Worm (Caenorhabditis elegans) whole organism, L4 larva: ENCODE data around the gene ZK938.3.

ENCODE experiments used
- F10B5.3 ChIP-seq: sonication (generic microtip); optimal IDR thresholded peaks from 2 replicates; lab custom pipeline; 2016; ENCODE audit warnings: mild to moderate bottlenecking, missing genetic modification characterization, missing compliant biosample characterization
- Y105C5A.15 ChIP-seq: fragments of 200-800 bp; sonication (Bioruptor generic); IDR thresholded peaks from 2 replicates; pipeline ENCODE4 v1.3.6; 2022; ENCODE audit warnings: missing genetic modification characterization, missing compliant biosample characterization
- Y48G9A.11 ChIP-seq: fragments of 200-800 bp; sonication (Bioruptor generic); IDR thresholded peaks from 2 replicates; pipeline ENCODE4 v1.3.6; 2022; ENCODE audit warnings: missing genetic modification reagents, missing genetic modification characterization, missing compliant biosample characterization
- aha-1 ChIP-seq: fragments of 150-350 bp; peaks from one replicate; lab custom pipeline; 2014; ENCODE audit warnings: missing biosample characterization, missing genetic modification characterization
- aly-2 ChIP-seq: sonication (generic microtip); optimal IDR thresholded peaks from 2 replicates; lab custom pipeline; 2018; ENCODE audit warnings: missing biosample characterization, missing genetic modification characterization
- ama-1 ChIP-seq: fragments of 150-350 bp; optimal IDR thresholded peaks from 2 replicates; lab custom pipeline; 2014; ENCODE audit warnings: inconsistent platforms, mixed read lengths
- ceh-62 ChIP-seq: sonication (generic microtip); optimal IDR thresholded peaks from 2 replicates; lab custom pipeline; 2017; ENCODE audit warnings: missing biosample characterization, missing genetic modification characterization
- ceh-82 ChIP-seq: sonication (generic microtip); optimal IDR thresholded peaks from 2 replicates; lab custom pipeline; 2017; ENCODE audit warnings: missing biosample characterization, missing genetic modification characterization
- daf-12 ChIP-seq: fragments of 150-350 bp; optimal IDR thresholded peaks from 2 replicates; lab custom pipeline; 2014; ENCODE audit warnings: missing biosample characterization, missing genetic modification reagents, missing genetic modification characterization
- daf-16 ChIP-seq, 3 experiments: sonication (generic microtip); optimal IDR thresholded peaks; 2 replicates each; lab custom pipeline; 2016 to 2017; ENCODE audit warnings: missing genetic modification characterization in 3 of 3, missing genetic modification reagents in 3 of 3, mild to moderate bottlenecking in 2 of 3, missing compliant biosample characterization in 2 of 3, missing biosample characterization in 1 of 3, moderate library complexity in 1 of 3
- daf-19 ChIP-seq: fragments of 200-800 bp; sonication (Bioruptor generic); conservative IDR thresholded peaks from 2 replicates; pipeline ENCODE4 v1.3.6; 2022; ENCODE audit warnings: missing genetic modification characterization, missing compliant biosample characterization
- daf-8 ChIP-seq: fragments of 200-800 bp; sonication (Bioruptor generic); IDR thresholded peaks from 2 replicates; pipeline ENCODE4 v1.3.6; 2022; ENCODE audit warnings: missing genetic modification characterization, missing compliant biosample characterization
- dmd-6 ChIP-seq: fragments of 200-800 bp; sonication (Bioruptor generic); IDR thresholded peaks from 2 replicates; pipeline ENCODE4 v1.3.6; 2022; ENCODE audit warnings: missing genetic modification reagents, missing genetic modification characterization, missing compliant biosample characterization
- dmd-9 ChIP-seq: fragments of 200-800 bp; sonication (Bioruptor generic); IDR thresholded peaks from 2 replicates; pipeline ENCODE4 v1.3.6; 2022; ENCODE audit warnings: missing genetic modification reagents, missing genetic modification characterization, missing compliant biosample characterization
- egl-27 ChIP-seq: sonication (generic microtip); optimal IDR thresholded peaks from 3 replicates; lab custom pipeline; 2017; ENCODE audit warnings: missing biosample characterization, missing genetic modification reagents, missing genetic modification characterization
- fos-1 ChIP-seq: fragments of 150-350 bp; optimal IDR thresholded peaks from 2 replicates; lab custom pipeline; 2014; ENCODE audit warnings: missing biosample characterization, missing genetic modification characterization
- hif-1 ChIP-seq, 2 experiments: sonication (generic microtip); optimal IDR thresholded peaks; 2 replicates each; lab custom pipeline; 2016 to 2017; ENCODE audit warnings: missing compliant biosample characterization in 2 of 2, missing genetic modification characterization in 2 of 2, missing genetic modification reagents in 2 of 2, missing genotype in 2 of 2, mild to moderate bottlenecking in 1 of 2
- hlh-11 ChIP-seq: fragments of 200-800 bp; sonication (Bioruptor generic); optimal IDR thresholded peaks from 2 replicates; lab custom pipeline; 2018; ENCODE audit warnings: mild to moderate bottlenecking, missing genetic modification characterization, missing compliant biosample characterization
- hlh-30 ChIP-seq: sonication (generic microtip); optimal IDR thresholded peaks from 2 replicates; lab custom pipeline; 2017; ENCODE audit warnings: antibody characterized with exemption, mild to moderate bottlenecking, missing genetic modification characterization, missing compliant biosample characterization; ENCODE audit not compliant: insufficient read depth
- lin-1 ChIP-seq: fragments of 200-800 bp; sonication (Bioruptor generic); IDR thresholded peaks from 2 replicates; pipeline ENCODE4 v1.3.6; 2022; ENCODE audit warnings: missing genetic modification reagents, missing genetic modification characterization, missing compliant biosample characterization
- lin-13 ChIP-seq: fragments of 150-350 bp; optimal IDR thresholded peaks from 2 replicates; lab custom pipeline; 2014; ENCODE audit warnings: missing biosample characterization, missing genetic modification reagents, missing genetic modification characterization
- lir-3 ChIP-seq: sonication (generic microtip); optimal IDR thresholded peaks from 2 replicates; lab custom pipeline; 2016; ENCODE audit warnings: mild to moderate bottlenecking, missing genetic modification characterization, missing compliant biosample characterization
- mdt-29 ChIP-seq: fragments of 200-800 bp; sonication (Bioruptor generic); IDR thresholded peaks from 2 replicates; pipeline ENCODE4 v1.3.6; 2022; ENCODE audit warnings: missing genetic modification reagents, missing genetic modification characterization, missing compliant biosample characterization
- mes-2 ChIP-seq: sonication (generic microtip); optimal IDR thresholded peaks from 2 replicates; lab custom pipeline; 2016; ENCODE audit warnings: missing genotype, mild to moderate bottlenecking, missing genetic modification characterization, missing compliant biosample characterization; ENCODE audit not compliant: poor library complexity, severe bottlenecking
- nhr-10 ChIP-seq: fragments of 150-350 bp; optimal IDR thresholded peaks from 2 replicates; lab custom pipeline; 2014; ENCODE audit warnings: missing biosample characterization, missing genetic modification characterization
- nhr-102 ChIP-seq: sonication (generic microtip); optimal IDR thresholded peaks from 2 replicates; lab custom pipeline; 2016; ENCODE audit warnings: mild to moderate bottlenecking, missing genetic modification characterization, moderate library complexity, missing compliant biosample characterization
- nhr-237 ChIP-seq: sonication (generic microtip); optimal IDR thresholded peaks from 2 replicates; lab custom pipeline; 2017; ENCODE audit warnings: missing biosample characterization, missing genetic modification characterization
- nhr-25 ChIP-seq: sonication (generic microtip); optimal IDR thresholded peaks from 2 replicates; lab custom pipeline; 2017; ENCODE audit warnings: missing genetic modification characterization, mild to moderate bottlenecking, missing compliant biosample characterization, antibody characterized with exemption, moderate library complexity, borderline replicate concordance; ENCODE audit not compliant: insufficient read depth
- nhr-42 ChIP-seq: fragments of 200-800 bp; sonication (Bioruptor generic); IDR thresholded peaks from 2 replicates; pipeline ENCODE4 v1.3.6; 2022; ENCODE audit warnings: missing genetic modification characterization, missing compliant biosample characterization
- php-3 ChIP-seq: fragments of 200-800 bp; sonication (Bioruptor generic); IDR thresholded peaks from 2 replicates; pipeline ENCODE4 v1.3.6; 2022; ENCODE audit warnings: missing genetic modification reagents, missing genetic modification characterization, missing compliant biosample characterization
- pqm-1 ChIP-seq: sonication (generic microtip); optimal IDR thresholded peaks from 2 replicates; lab custom pipeline; 2017; ENCODE audit warnings: missing biosample characterization, missing genetic modification characterization
- sdz-12 ChIP-seq: fragments of 200-800 bp; sonication (Bioruptor generic); optimal IDR thresholded peaks from 2 replicates; lab custom pipeline; 2018; ENCODE audit warnings: mild to moderate bottlenecking, missing genetic modification characterization, missing compliant biosample characterization
- snpc-1.2 ChIP-seq: fragments of 200-800 bp; sonication (Bioruptor generic); IDR thresholded peaks from 2 replicates; pipeline ENCODE4 v1.3.6; 2022; ENCODE audit warnings: missing genetic modification reagents, missing genetic modification characterization, missing compliant biosample characterization
- spr-1 ChIP-seq: sonication (generic microtip); optimal IDR thresholded peaks from 2 replicates; lab custom pipeline; 2016; ENCODE audit warnings: mild to moderate bottlenecking, missing genetic modification characterization, missing compliant biosample characterization
- tra-1 ChIP-seq: fragments of 200-800 bp; sonication (Bioruptor generic); IDR thresholded peaks from 2 replicates; pipeline ENCODE4 v1.3.6; 2022; ENCODE audit warnings: missing genetic modification reagents, missing genetic modification characterization, missing compliant biosample characterization
- unc-130 ChIP-seq: sonication (generic microtip); optimal IDR thresholded peaks from 2 replicates; lab custom pipeline; 2016; ENCODE audit warnings: missing genetic modification reagents, missing genetic modification characterization, missing compliant biosample characterization
- unc-39 ChIP-seq: sonication (generic microtip); optimal IDR thresholded peaks from 2 replicates; lab custom pipeline; 2017; ENCODE audit warnings: missing biosample characterization, missing genetic modification characterization
- unc-62 ChIP-seq, 3 experiments: fragments of 150-350 bp in 1 of 3; sonication (generic microtip); optimal IDR thresholded peaks in 2 of 3; peaks in 1 of 3; 1 replicate in 1 of 3; 2 replicates in 2 of 3; lab custom pipeline; 2014 to 2017; ENCODE audit warnings: missing biosample characterization in 3 of 3, missing genetic modification characterization in 3 of 3, missing genetic modification reagents in 3 of 3, missing genotype in 1 of 3
- vab-7 ChIP-seq: fragments of 200-800 bp; sonication (Bioruptor generic); IDR thresholded peaks from 2 replicates; pipeline ENCODE4 v1.3.6; 2022; ENCODE audit warnings: missing genetic modification reagents, missing genetic modification characterization, missing compliant biosample characterization
- zip-11 ChIP-seq: fragments of 200-800 bp; sonication (Bioruptor generic); IDR thresholded peaks from 2 replicates; pipeline ENCODE4 v1.3.6; 2022; ENCODE audit warnings: missing genetic modification characterization, missing compliant biosample characterization
- ztf-11 ChIP-seq: fragments of 150-350 bp; optimal IDR thresholded peaks from 2 replicates; lab custom pipeline; 2014; ENCODE audit warnings: missing biosample characterization, missing genetic modification characterization

ZK938.3 gene

DNA sequence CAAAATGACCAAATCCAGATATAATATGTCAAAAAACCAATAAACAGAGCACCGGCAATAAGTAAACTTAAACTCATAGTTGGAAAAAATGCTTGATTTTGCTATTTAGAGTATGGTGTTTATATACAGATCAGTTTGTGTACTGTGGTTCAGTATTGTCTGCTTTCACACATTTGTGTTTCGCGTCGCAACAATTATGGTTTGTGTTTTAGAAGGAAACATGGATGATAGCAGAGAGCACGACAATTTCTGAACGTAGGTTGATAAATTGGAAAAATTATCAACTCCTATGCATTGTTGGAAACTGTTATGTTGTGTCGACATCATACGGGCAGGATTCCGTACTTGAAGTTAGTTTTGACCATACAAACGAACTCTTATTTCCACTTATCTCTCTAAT, 36.1 kb downstream of the ZK938.3 start, which contains the start of gene cyp-13A4 (continued):
- TF ChIP-seq fos-1 (tag; lab: Kevin White, UChicago) (no peak), pqm-1 (tag; lab: Kevin White, UChicago) (peak; percentile 33), vab-7 (no peak), php-3 (GFP tag; lab: Robert Waterston, UW) (no peak), unc-62 (GFP tag; optimal IDR thresholded peaks at IDR 0.05 in 1 of 2; lab: Kevin White, UChicago) (peak in 1 of 2 experiments; percentile 29), unc-62 (tag; optimal IDR thresholded peaks at IDR 0.05; lab: Kevin White, UChicago) (no peak), dmd-6 (GFP tag; lab: Robert Waterston, UW) (peak; percentile 78), lin-13 (GFP tag; lab: Kevin White, UChicago) (no peak), aly-2 (tag; lab: Kevin White, UChicago) (no peak), zip-11 (no peak), F10B5.3 (tag; lab: Kevin White, UChicago) (no peak), hlh-11 (tag; lab: Kevin White, UChicago) (peak; percentile 3), nhr-10 (tag; lab: Kevin White, UChicago) (no peak), Y105C5A.15 (no peak), egl-27 (tag; lab: Kevin White, UChicago) (no peak), lin-1 (GFP tag; lab: Robert Waterston, UW) (no peak), mes-2 (tag; lab: Kevin White, UChicago) (no peak), sdz-12 (GFP tag; lab: Kevin White, UChicago) (no peak), daf-8 (GFP tag; lab: Robert Waterston, UW) (no peak), hlh-30 (tag; lab: Kevin White, UChicago) (no peak), dmd-9 (GFP tag; lab: Robert Waterston, UW) (no peak), unc-39 (tag; lab: Kevin White, UChicago) (no peak), nhr-42 (GFP tag; lab: Robert Waterston, UW) (no peak), daf-16 (GFP tag; optimal IDR thresholded peaks at IDR 0.05; lab: Kevin White, UChicago) (no peak), daf-16 (tag; optimal IDR thresholded peaks at IDR 0.05; lab: Kevin White, UChicago) (peak; percentile 25), ceh-82 (tag; lab: Kevin White, UChicago) (no peak), nhr-25 (tag; lab: Kevin White, UChicago) (no peak), aha-1 (tag; lab: Kevin White, UChicago) (no peak), daf-19 (no peak), mdt-29 (GFP tag; lab: Robert Waterston, UW) (no peak), spr-1 (tag; lab: Kevin White, UChicago) (no peak), daf-12 (tag; lab: Kevin White, UChicago) (no peak), ama-1 (lab: Kevin White, UChicago) (no peak), nhr-102 (tag; lab: Kevin White, UChicago) (peak; percentile 13)
- TF ChIP-seq, all 104 proteins: peak for 7

DNA sequence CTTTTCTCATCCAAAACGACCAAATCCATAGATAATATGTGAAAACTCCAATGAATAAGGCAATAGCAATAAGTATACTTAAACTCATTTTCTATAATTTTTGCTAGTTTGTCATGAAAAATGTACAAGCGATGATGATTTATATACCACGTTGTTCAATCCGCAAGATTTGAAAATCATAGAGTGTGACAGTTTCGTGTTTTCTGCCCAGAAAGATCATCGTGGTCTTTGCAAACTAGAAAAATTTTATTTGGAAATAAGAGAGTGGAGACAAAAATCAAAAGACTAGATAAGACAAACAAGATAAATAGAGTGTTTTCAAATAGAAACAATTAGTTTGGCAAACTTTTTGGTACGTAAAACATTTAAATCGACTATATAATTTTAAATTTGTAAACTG, 40.6 kb downstream of the ZK938.3 start, which contains the start of gene cyp-13A3:
cyp-13A3 (minus strand) TSS at position 101 of the 400 bp plus-strand sequence.
- TF ChIP-seq snpc-1.2 (GFP tag; lab: Robert Waterston, UW) = no peak
- no peak for TF ChIP-seq hif-1 (tag; optimal IDR thresholded peaks at IDR 0.05; lab: Kevin White, UChicago)
- no peak for TF ChIP-seq php-3 (GFP tag; lab: Robert Waterston, UW)
- no peak for TF ChIP-seq hlh-11 (tag; lab: Kevin White, UChicago)
- TF ChIP-seq mes-2 (tag; lab: Kevin White, UChicago) = no peak
- no peak for TF ChIP-seq lir-3
- TF ChIP-seq fos-1 (tag; lab: Kevin White, UChicago) = no peak
- no peak for TF ChIP-seq tra-1
- TF ChIP-seq Y48G9A.11 (GFP tag; lab: Robert Waterston, UW) = no peak
- TF ChIP-seq nhr-237 (tag; lab: Kevin White, UChicago) = no peak
- no peak for TF ChIP-seq dmd-6 (GFP tag; lab: Robert Waterston, UW)
- no peak for TF ChIP-seq unc-130 (GFP tag; lab: Kevin White, UChicago)
- no peak for TF ChIP-seq ztf-11 (tag; lab: Kevin White, UChicago)
- TF ChIP-seq ceh-62 = no peak
